Worm (Caenorhabditis elegans): ENCODE data around the gene T22C8.6.

T22C8.6 gene

DNA sequence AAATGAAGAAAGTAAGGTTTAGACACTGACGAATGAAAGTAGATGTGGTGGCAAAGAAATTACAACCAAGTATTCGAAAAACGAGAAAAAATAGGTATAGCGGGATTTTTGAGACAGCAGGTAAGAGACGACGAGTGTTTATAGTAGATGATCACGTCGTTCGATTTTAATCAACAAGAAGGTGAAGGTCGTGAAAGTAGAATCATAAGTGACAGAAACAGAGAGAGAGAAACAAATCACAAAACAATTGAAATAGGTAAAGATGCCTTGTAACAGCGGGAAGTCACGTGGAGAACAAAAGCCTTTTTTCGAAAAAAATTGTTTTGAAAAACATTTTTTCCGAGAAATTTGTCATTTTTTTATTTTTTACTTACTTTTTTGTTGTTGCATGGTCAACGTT lies at the start of gene T22C8.6:
Gene T22C8.6, minus strand, starts transcription at position 194 of the 400 bp plus-strand sequence.
- no peak for TF ChIP-seq unc-62 (GFP tag; optimal IDR thresholded peaks at IDR 0.05)

ce11 chrII:8679799-8680198 lies 49.7 kb upstream of the T22C8.6 start:
- no peak for TF ChIP-seq unc-62 (GFP tag; optimal IDR thresholded peaks at IDR 0.05)

DNA sequence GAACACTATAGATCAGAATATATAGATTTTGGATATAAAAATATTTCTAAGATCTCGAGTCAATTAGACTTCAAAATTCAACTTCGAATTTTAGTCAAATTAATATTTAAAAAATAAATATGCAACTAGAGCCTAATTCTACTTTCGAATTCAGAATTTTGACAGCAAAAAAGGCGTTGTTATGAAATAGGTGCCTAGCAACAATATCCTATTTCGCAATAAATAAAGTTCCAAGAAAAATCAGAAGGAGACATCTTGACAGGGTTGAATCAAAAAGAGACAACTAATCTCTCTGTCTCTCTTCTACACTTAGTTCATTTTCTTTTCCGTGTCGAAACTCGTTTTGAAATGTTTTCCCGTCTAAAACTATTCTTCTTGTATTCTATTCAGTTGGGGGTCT lies 45.3 kb upstream of the T22C8.6 start:
- no peak for TF ChIP-seq unc-62 (GFP tag; optimal IDR thresholded peaks at IDR 0.05)

- TF ChIP-seq unc-62 (GFP tag; optimal IDR thresholded peaks at IDR 0.05) = no peak
Observed at ce11 chrII:8670835-8671234, 40.8 kb upstream of the T22C8.6 start.

- TF ChIP-seq unc-62 (GFP tag; optimal IDR thresholded peaks at IDR 0.05) = no peak
Observed at ce11 chrII:8668871-8669270, 38.8 kb upstream of the T22C8.6 start.

DNA sequence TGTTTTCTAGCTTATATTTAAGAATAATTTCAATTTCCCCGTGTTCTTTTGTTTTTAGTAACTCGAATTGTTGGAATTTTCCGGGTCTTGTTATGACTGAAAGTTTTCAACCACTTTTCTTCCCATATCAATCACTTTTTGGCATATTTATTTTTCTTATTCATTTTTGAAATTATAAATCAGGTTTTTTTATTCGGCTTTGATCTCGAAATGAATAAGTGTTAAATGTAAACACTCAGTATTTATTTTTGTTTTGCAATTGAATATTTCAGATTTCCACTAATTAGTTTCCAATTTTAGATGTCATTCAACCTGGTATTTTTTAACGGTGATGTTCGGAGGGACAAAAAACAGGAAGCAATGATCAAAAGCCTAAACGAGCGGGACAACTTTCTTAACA lies 34.5 kb upstream of the T22C8.6 start, which contains the start of gene etc-1:
Gene etc-1, plus strand, starts transcription at position 301 of the 400 bp plus-strand sequence.
- TF ChIP-seq unc-62 (GFP tag; optimal IDR thresholded peaks at IDR 0.05) = no peak

DNA sequence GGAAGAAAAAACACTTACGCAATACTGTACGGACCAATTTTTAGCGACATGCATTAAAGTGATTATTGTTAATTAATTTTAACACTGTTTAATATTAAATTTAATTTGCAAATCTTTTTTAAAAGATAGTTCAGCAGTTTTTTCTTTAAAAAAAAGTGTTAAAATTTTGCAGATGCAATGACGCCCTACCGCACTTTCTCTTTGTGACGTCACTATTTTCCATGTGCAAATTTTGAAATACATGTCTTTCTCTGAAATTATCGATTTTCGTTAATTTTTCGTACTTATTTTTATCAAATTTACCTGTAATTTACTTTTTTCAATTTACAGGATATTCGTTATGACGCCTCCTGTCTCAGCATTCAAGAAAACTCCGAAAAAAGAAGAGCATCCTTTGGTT lies 31.5 kb upstream of the T22C8.6 start, which contains the start of the genes piga-1 and eif-2Bepsilon:
Gene piga-1, minus strand, starts transcription at position 174 of the 400 bp plus-strand sequence.
Gene eif-2Bepsilon, plus strand, starts transcription at position 331 of the 400 bp plus-strand sequence.
- no peak for TF ChIP-seq unc-62 (GFP tag; optimal IDR thresholded peaks at IDR 0.05)

DNA sequence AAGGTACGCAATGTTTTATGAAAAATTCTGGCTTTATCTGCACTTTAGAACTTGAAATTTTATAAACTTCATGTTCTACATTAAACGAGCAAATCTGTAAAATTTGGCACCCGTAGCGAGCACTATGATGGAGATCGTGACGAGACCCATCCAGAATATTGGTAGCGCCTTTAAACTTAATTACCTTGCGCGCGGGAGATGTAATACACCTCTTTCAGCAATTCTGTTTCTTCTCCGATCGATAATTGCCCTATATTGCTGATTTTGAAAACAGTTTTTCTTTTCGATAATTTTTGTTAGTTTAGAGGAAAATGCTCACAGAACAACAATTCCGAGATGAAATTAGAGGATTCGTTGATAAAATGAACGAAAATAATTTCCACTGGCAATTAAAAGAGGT lies 28.8 kb upstream of the T22C8.6 start, which contains the start of gene atg-10:
Gene atg-10, plus strand, starts transcription at position 301 of the 400 bp plus-strand sequence.
- no peak for TF ChIP-seq unc-62 (GFP tag; optimal IDR thresholded peaks at IDR 0.05)

ce11 chrII:8650644-8651159 lies 20.6 kb upstream of the T22C8.6 start, which contains the start of gene pyr-1:
Gene pyr-1, plus strand, starts transcription at chrII:8651109.
- no peak for TF ChIP-seq unc-62 (GFP tag; optimal IDR thresholded peaks at IDR 0.05)

- no peak for TF ChIP-seq unc-62 (GFP tag; optimal IDR thresholded peaks at IDR 0.05)
Observed at ce11 chrII:8648843-8649242, 18.8 kb upstream of the T22C8.6 start.

DNA sequence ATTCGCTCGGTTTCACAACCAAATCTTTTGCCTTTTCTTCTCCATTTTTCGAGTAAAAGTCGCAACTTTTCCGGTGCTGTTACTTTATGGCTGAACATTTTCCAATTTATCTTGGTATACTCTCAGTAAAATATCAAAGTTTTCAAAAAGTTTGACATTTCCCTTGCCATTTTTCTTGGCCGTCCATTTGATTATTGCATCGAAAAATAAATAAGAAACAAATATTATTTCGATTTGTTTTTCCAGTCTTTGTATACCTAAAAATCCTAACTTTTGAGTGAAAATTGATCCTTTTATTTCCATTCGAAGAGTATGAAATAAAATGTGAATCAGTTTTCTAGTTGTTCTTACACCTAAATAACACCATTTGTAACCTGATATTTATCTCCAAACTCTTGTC lies 16.4 kb upstream of the T22C8.6 start:
- TF ChIP-seq unc-62 (GFP tag; optimal IDR thresholded peaks at IDR 0.05) = no peak

ce11 chrII:8643627-8644356 lies 13.7 kb upstream of the T22C8.6 start:
- no peak for TF ChIP-seq unc-62 (GFP tag; optimal IDR thresholded peaks at IDR 0.05)

DNA sequence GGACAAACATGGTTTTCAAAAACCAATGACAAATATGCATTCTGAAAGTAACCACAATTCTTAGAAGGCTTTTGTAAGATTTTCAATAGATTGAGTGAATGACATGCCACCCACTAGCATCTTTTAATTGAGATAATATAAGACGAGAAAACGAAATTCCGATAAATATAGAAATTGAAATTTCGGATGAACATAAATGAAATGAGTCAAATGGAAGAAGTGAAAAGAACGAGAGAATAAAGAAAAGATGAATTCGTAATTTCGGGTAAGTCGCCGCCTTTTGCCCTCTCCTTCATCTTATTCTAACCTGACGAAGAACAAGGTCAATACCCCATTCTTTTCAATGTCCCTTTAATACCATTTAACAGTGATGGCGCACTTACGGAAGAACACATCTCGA lies 12.3 kb upstream of the T22C8.6 start:
- no peak for TF ChIP-seq unc-62 (GFP tag; optimal IDR thresholded peaks at IDR 0.05)

DNA sequence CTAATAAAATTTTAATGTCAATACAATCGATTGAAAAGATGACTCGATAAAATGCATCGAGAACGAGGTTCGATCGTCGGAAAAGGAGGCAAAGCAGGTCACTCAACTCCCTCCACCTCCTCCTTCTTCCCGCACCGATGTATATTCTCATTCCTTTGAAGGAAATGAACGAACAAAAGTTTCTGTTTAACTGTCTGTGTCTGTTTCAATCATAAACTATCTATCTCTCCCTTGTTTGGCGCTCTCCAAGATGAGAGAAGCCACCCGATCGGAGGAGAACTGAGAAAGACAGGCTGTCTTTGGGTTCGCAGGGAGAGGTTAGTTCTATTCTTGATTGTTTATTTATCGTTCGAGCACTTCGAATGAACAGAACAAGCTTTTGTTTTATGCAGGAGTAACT lies 11.1 kb upstream of the T22C8.6 start, which contains the start of gene D2085.7:
Gene D2085.7, plus strand, starts transcription at position 251 of the 400 bp plus-strand sequence.
- TF ChIP-seq unc-62 (GFP tag; optimal IDR thresholded peaks at IDR 0.05) = no peak

- no peak for TF ChIP-seq unc-62 (GFP tag; optimal IDR thresholded peaks at IDR 0.05)
Observed at ce11 chrII:8640503-8640902, 10.4 kb upstream of the T22C8.6 start.

DNA sequence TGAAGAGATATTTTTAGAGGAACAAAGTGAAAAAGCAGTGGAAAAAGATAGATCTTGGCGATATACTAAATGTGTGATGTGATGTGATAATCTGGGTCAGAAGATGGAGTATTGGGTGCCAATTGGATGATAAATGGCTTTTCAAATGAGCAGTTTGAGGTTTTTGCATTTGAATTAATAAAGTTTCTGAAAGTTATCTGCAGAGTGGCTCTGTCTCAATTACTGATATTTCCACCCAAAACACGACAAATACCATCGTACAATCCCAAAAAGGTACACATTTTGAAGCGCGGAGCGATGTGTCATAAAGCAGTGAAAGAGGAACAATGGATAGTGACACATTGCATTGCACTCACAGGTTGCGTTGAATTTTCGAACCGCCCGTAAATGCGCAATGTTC lies 9.5 kb upstream of the T22C8.6 start:
- TF ChIP-seq unc-62 (GFP tag; optimal IDR thresholded peaks at IDR 0.05) = no peak

DNA sequence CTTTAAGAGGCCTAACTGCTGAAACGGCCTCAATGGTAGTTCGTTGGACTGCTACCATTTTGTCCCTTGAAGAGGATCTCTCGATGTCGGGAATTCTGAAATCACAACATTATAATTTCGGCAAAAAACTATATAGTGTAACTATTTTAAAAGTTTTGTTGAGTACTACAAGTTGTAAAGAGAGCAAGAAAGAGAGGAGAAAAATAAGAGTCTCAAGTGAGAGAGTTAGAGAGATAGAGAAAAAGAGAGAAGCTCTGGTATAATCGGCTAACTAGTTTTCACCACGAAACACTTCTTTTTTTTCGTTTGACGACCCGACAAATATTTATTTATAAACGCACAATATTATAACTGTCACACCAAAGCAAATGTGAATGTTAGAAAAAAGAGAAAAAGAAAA lies 7.5 kb upstream of the T22C8.6 start, which contains the start of gene vab-9:
Gene vab-9, minus strand, starts transcription at position 101 of the 400 bp plus-strand sequence.
- no peak for TF ChIP-seq unc-62 (GFP tag; optimal IDR thresholded peaks at IDR 0.05)

Measured in whole organism, dauer.